Worm (Caenorhabditis elegans): ENCODE measurements around the gene gba-3.

ce11 chrIV:17453996-17454395 lies 19.1 kb upstream of the gba-3 start:
- TF ChIP-seq elt-1 (tag; optimal IDR thresholded peaks at IDR 0.05) (no peak), elt-3 (tag; optimal IDR thresholded peaks at IDR 0.05) (no peak), snpc-4 (tag; optimal IDR thresholded peaks at IDR 0.05) (no peak), nhr-6 (tag; optimal IDR thresholded peaks at IDR 0.05) (no peak), crh-2 (tag; optimal IDR thresholded peaks at IDR 0.05) (no peak), lin-39 (tag; optimal IDR thresholded peaks at IDR 0.05) (no peak), lsy-2 (tag; optimal IDR thresholded peaks at IDR 0.05) (no peak), nhr-11 (tag; optimal IDR thresholded peaks at IDR 0.05) (no peak), mdl-1 (tag; optimal IDR thresholded peaks at IDR 0.05) (no peak), F13H6.1 (tag; optimal IDR thresholded peaks at IDR 0.05) (no peak), peb-1 (tag; optimal IDR thresholded peaks at IDR 0.05) (no peak), ztf-11 (tag; optimal IDR thresholded peaks at IDR 0.05) (no peak)

Data from whole organism, L2 larva.